Worm (Caenorhabditis elegans) whole organism, young adult: ENCODE measurements around the gene anmt-1.

Experiments used
- B0019.2 ChIP-seq: fragments of 200-800 bp; sonication (Bioruptor generic); conservative IDR thresholded peaks from 2 replicates; pipeline ENCODE4 v1.3.6; 2022; ENCODE audit warnings: missing genetic modification reagents, missing genetic modification characterization, missing compliant biosample characterization
- C06A6.2 ChIP-seq: fragments of 200-800 bp; sonication (Bioruptor generic); conservative IDR thresholded peaks from 2 replicates; pipeline ENCODE4 v1.3.6; 2022; ENCODE audit warnings: missing genetic modification characterization, missing compliant biosample characterization
- D2030.7 ChIP-seq: fragments of 200-800 bp; sonication (Bioruptor generic); IDR thresholded peaks from 2 replicates; pipeline ENCODE4 v1.3.6; 2022; ENCODE audit warnings: missing genetic modification reagents, missing genetic modification characterization, missing compliant biosample characterization
- F39B2.1 ChIP-seq: fragments of 200-800 bp; sonication (Bioruptor generic); IDR thresholded peaks from 2 replicates; pipeline ENCODE4 v1.3.6; 2022; ENCODE audit warnings: missing genetic modification reagents, missing genetic modification characterization, missing compliant biosample characterization
- F57A8.1 ChIP-seq: fragments of 200-800 bp; sonication (Bioruptor generic); optimal IDR thresholded peaks from 2 replicates; lab custom pipeline; 2018; ENCODE audit warnings: mild to moderate bottlenecking, missing genetic modification characterization, moderate library complexity, missing compliant biosample characterization
- K11D2.4 ChIP-seq: fragments of 200-800 bp; sonication (Bioruptor generic); IDR thresholded peaks from 2 replicates; pipeline ENCODE4 v1.3.6; 2022; ENCODE audit warnings: missing genetic modification reagents, missing genetic modification characterization, missing compliant biosample characterization
- T07F8.4 ChIP-seq: sonication (generic microtip); optimal IDR thresholded peaks from 2 replicates; lab custom pipeline; 2016; ENCODE audit warnings: mild to moderate bottlenecking, missing genetic modification characterization, moderate library complexity, missing compliant biosample characterization
- Y53F4B.3 ChIP-seq: fragments of 200-800 bp; sonication (Bioruptor generic); IDR thresholded peaks from 2 replicates; pipeline ENCODE4 v1.3.6; 2022; ENCODE audit warnings: missing genetic modification reagents, missing genetic modification characterization, missing compliant biosample characterization
- Y56A3A.18 ChIP-seq: fragments of 200-800 bp; sonication (Bioruptor generic); IDR thresholded peaks from 2 replicates; pipeline ENCODE4 v1.3.6; 2022; ENCODE audit warnings: missing genetic modification reagents, missing genetic modification characterization, missing compliant biosample characterization
- Y67H2A.10 ChIP-seq: fragments of 200-800 bp; sonication (Bioruptor generic); conservative IDR thresholded peaks from 2 replicates; pipeline ENCODE4 v1.3.6; 2022; ENCODE audit warnings: missing genetic modification reagents, missing genetic modification characterization, missing compliant biosample characterization
- ZK185.1 ChIP-seq: sonication (generic microtip); optimal IDR thresholded peaks from 2 replicates; lab custom pipeline; 2016; ENCODE audit warnings: mild to moderate bottlenecking, missing genetic modification characterization, missing compliant biosample characterization; ENCODE audit not compliant: poor library complexity, severe bottlenecking
- ama-1 ChIP-seq, 3 experiments: fragments of 150-350 bp in 1 of 3; sonication (generic microtip) in 2 of 3; optimal IDR thresholded peaks; 2 replicates each; lab custom pipeline; 2014 to 2018; ENCODE audit warnings: missing biosample characterization in 2 of 3, missing genetic modification characterization in 2 of 3, missing genetic modification reagents in 2 of 3
- aptf-2 ChIP-seq: fragments of 200-800 bp; sonication (Bioruptor generic); conservative IDR thresholded peaks from 2 replicates; pipeline ENCODE4 v1.3.6; 2022; ENCODE audit warnings: missing genetic modification reagents, missing genetic modification characterization, missing compliant biosample characterization
- athp-1 ChIP-seq: sonication (generic microtip); optimal IDR thresholded peaks from 2 replicates; lab custom pipeline; 2017; ENCODE audit warnings: mild to moderate bottlenecking, missing genetic modification characterization, missing compliant biosample characterization
- bed-2 ChIP-seq: fragments of 200-800 bp; sonication (Bioruptor generic); IDR thresholded peaks from 2 replicates; pipeline ENCODE4 v1.3.6; 2022; ENCODE audit warnings: missing genetic modification reagents, missing genetic modification characterization, missing compliant biosample characterization
- ceh-79 ChIP-seq: sonication (generic microtip); optimal IDR thresholded peaks from 2 replicates; lab custom pipeline; 2017; ENCODE audit warnings: mild to moderate bottlenecking, missing genetic modification characterization, missing compliant biosample characterization
- chd-7 ChIP-seq: sonication (generic microtip); optimal IDR thresholded peaks from 2 replicates; lab custom pipeline; 2016; ENCODE audit warnings: mild to moderate bottlenecking, missing genetic modification characterization, moderate library complexity, missing compliant biosample characterization
- dpl-1 ChIP-seq: fragments of 150-350 bp; optimal IDR thresholded peaks from 2 replicates; lab custom pipeline; 2014; ENCODE audit warnings: missing biosample characterization, missing genetic modification reagents, missing genetic modification characterization
- egrh-3 ChIP-seq: fragments of 200-800 bp; sonication (Bioruptor generic); IDR thresholded peaks from 2 replicates; pipeline ENCODE4 v1.3.6; 2022; ENCODE audit warnings: missing genetic modification reagents, missing genetic modification characterization, missing compliant biosample characterization
- fkh-3 ChIP-seq: sonication (generic microtip); optimal IDR thresholded peaks from 2 replicates; lab custom pipeline; 2016; ENCODE audit warnings: mild to moderate bottlenecking, missing genetic modification characterization, missing compliant biosample characterization
- hlh-26 ChIP-seq: fragments of 200-800 bp; sonication (Bioruptor generic); conservative IDR thresholded peaks from 2 replicates; pipeline ENCODE4 v1.3.6; 2022; ENCODE audit warnings: missing genetic modification reagents, missing genetic modification characterization, missing compliant biosample characterization
- hmg-1.2 ChIP-seq: fragments of 200-800 bp; sonication (Bioruptor generic); IDR thresholded peaks from 2 replicates; pipeline ENCODE4 v1.3.6; 2022; ENCODE audit warnings: missing genetic modification reagents, missing genetic modification characterization, missing compliant biosample characterization
- hmg-20 ChIP-seq: fragments of 200-800 bp; sonication (Bioruptor generic); IDR thresholded peaks from 2 replicates; pipeline ENCODE4 v1.3.6; 2022; ENCODE audit warnings: missing genetic modification reagents, missing genetic modification characterization, missing compliant biosample characterization
- hrde-1 ChIP-seq: sonication (generic microtip); optimal IDR thresholded peaks from 2 replicates; lab custom pipeline; 2016; ENCODE audit warnings: missing genetic modification characterization, mild to moderate bottlenecking, missing compliant biosample characterization, moderate library complexity, missing genotype, missing genetic modification reagents, borderline replicate concordance
- let-526 ChIP-seq: fragments of 200-800 bp; sonication (Bioruptor generic); IDR thresholded peaks from 2 replicates; pipeline ENCODE4 v1.3.6; 2022; ENCODE audit warnings: missing genetic modification reagents, missing genetic modification characterization, missing compliant biosample characterization
- let-607 ChIP-seq, 2 experiments: fragments of 200-800 bp in 1 of 2; sonication (Bioruptor generic) in 1 of 2; sonication (generic microtip) in 1 of 2; optimal IDR thresholded peaks; 2 replicates each; lab custom pipeline; 2016 to 2018; ENCODE audit warnings: mild to moderate bottlenecking in 2 of 2, missing compliant biosample characterization in 2 of 2, missing genetic modification characterization in 2 of 2, moderate library complexity in 2 of 2, missing genotype in 1 of 2
- lin-40 ChIP-seq: sonication (generic microtip); optimal IDR thresholded peaks from 2 replicates; lab custom pipeline; 2016; ENCODE audit warnings: missing genetic modification characterization, mild to moderate bottlenecking, missing compliant biosample characterization, missing genotype, missing genetic modification reagents
- lir-1 ChIP-seq: fragments of 200-800 bp; sonication (Bioruptor generic); conservative IDR thresholded peaks from 2 replicates; pipeline ENCODE4 v1.3.6; 2022; ENCODE audit warnings: missing genetic modification reagents, missing genetic modification characterization, missing compliant biosample characterization
- madf-6 ChIP-seq: fragments of 200-800 bp; sonication (Bioruptor generic); IDR thresholded peaks from 2 replicates; pipeline ENCODE4 v1.3.6; 2022; ENCODE audit warnings: missing genetic modification reagents, missing genetic modification characterization, missing compliant biosample characterization
- mcd-1 ChIP-seq: fragments of 200-800 bp; sonication (Bioruptor generic); IDR thresholded peaks from 2 replicates; pipeline ENCODE4 v1.3.6; 2022; ENCODE audit warnings: missing genetic modification reagents, missing genetic modification characterization, missing compliant biosample characterization
- mxl-1 ChIP-seq: sonication (generic microtip); optimal IDR thresholded peaks from 2 replicates; lab custom pipeline; 2016; ENCODE audit warnings: missing genetic modification characterization, missing compliant biosample characterization
- nfya-1 ChIP-seq: sonication (generic microtip); optimal IDR thresholded peaks from 2 replicates; lab custom pipeline; 2017; ENCODE audit warnings: antibody characterized with exemption, missing compliant biosample characterization, missing genetic modification characterization, borderline replicate concordance; ENCODE audit not compliant: insufficient read depth
- pha-4 ChIP-seq: fragments of 150-350 bp; sonication (generic microtip); optimal IDR thresholded peaks from 2 replicates; lab custom pipeline; 2014; ENCODE audit warnings: missing biosample characterization, missing genetic modification reagents, missing genetic modification characterization
- repo-1 ChIP-seq: sonication (generic microtip); optimal IDR thresholded peaks from 2 replicates; lab custom pipeline; 2017; ENCODE audit warnings: mild to moderate bottlenecking, missing genetic modification characterization, missing compliant biosample characterization
- sdz-38 ChIP-seq: sonication (generic microtip); optimal IDR thresholded peaks from 2 replicates; lab custom pipeline; 2016; ENCODE audit warnings: missing genotype, missing genetic modification characterization, missing compliant biosample characterization
- snpc-1.3 ChIP-seq: sonication (generic microtip); optimal IDR thresholded peaks from 2 replicates; lab custom pipeline; 2017; ENCODE audit warnings: missing genetic modification characterization, mild to moderate bottlenecking, missing compliant biosample characterization, antibody characterized with exemption, moderate library complexity, missing genotype, missing genetic modification reagents; ENCODE audit not compliant: insufficient read depth
- unc-62 ChIP-seq: fragments of 150-350 bp; optimal IDR thresholded peaks from 2 replicates; lab custom pipeline; 2014; ENCODE audit warnings: missing biosample characterization, missing genetic modification reagents, missing genetic modification characterization
- ztf-18 ChIP-seq: sonication (generic microtip); optimal IDR thresholded peaks from 2 replicates; lab custom pipeline; 2016; ENCODE audit warnings: missing genotype, mild to moderate bottlenecking, missing genetic modification characterization, missing compliant biosample characterization
- ztf-25 ChIP-seq: fragments of 200-800 bp; sonication (Bioruptor generic); IDR thresholded peaks from 2 replicates; pipeline ENCODE4 v1.3.6; 2022; ENCODE audit warnings: missing genetic modification reagents, missing genetic modification characterization, missing compliant biosample characterization
- ztf-3 ChIP-seq: fragments of 200-800 bp; sonication (Bioruptor generic); optimal IDR thresholded peaks from 2 replicates; lab custom pipeline; 2018; ENCODE audit warnings: mild to moderate bottlenecking, missing genetic modification characterization, missing compliant biosample characterization

Gene anmt-1

ce11 chrIII:8650235-8650817 lies 34.3 kb upstream of the anmt-1 start, which contains the start of gene flp-23 (continued):
- no peak for TF ChIP-seq athp-1 (tag; lab: Kevin White, UChicago)
- TF ChIP-seq Y53F4B.3 (GFP tag; lab: Robert Waterston, UW), result no peak
- peak; percentile 17 for TF ChIP-seq lin-40 (tag; lab: Kevin White, UChicago)
- peak; percentile 50; the same call in 1 of the 2 replicates for TF ChIP-seq D2030.7
- TF ChIP-seq ztf-25 (GFP tag; lab: Robert Waterston, UW), result no peak
- TF ChIP-seq snpc-1.3 (tag; lab: Kevin White, UChicago), result peak; percentile 13
- peak; percentile 24 for TF ChIP-seq mxl-1 (tag; lab: Kevin White, UChicago)
- no peak for TF ChIP-seq aptf-2 (GFP tag; lab: Robert Waterston, UW)
- TF ChIP-seq fkh-3 (tag; lab: Kevin White, UChicago), result no peak
- no peak for TF ChIP-seq bed-2 (GFP tag; lab: Robert Waterston, UW)
- TF ChIP-seq pha-4, result no peak
- TF ChIP-seq hrde-1 (tag; lab: Kevin White, UChicago), result no peak
- no peak for TF ChIP-seq hmg-20 (GFP tag; lab: Robert Waterston, UW)
- no peak for TF ChIP-seq F57A8.1 (GFP tag; lab: Kevin White, UChicago)
- TF ChIP-seq hlh-26 (GFP tag; lab: Robert Waterston, UW), result no peak
- 0 out of 2 replicates have a peak, but pooled peaks have one; percentile 9 for TF ChIP-seq egrh-3 (GFP tag; lab: Robert Waterston, UW)
- no peak for TF ChIP-seq ZK185.1 (tag; lab: Kevin White, UChicago)
- no peak for TF ChIP-seq unc-62 (GFP tag; lab: Kevin White, UChicago)
- no peak for TF ChIP-seq sdz-38 (tag; lab: Kevin White, UChicago)
- no peak for TF ChIP-seq K11D2.4
- no peak for TF ChIP-seq mcd-1 (GFP tag; lab: Robert Waterston, UW)
- TF ChIP-seq nfya-1 (tag; lab: Kevin White, UChicago), result no peak
- TF ChIP-seq ztf-18 (tag; lab: Kevin White, UChicago), result peak; percentile 52
- no peak for TF ChIP-seq ceh-79 (tag; lab: Kevin White, UChicago)
- no peak for TF ChIP-seq dpl-1 (GFP tag; lab: Kevin White, UChicago)
- TF ChIP-seq hmg-1.2 (GFP tag; lab: Robert Waterston, UW), result peak; percentile 50
- TF ChIP-seq let-526, result no peak
- no peak for TF ChIP-seq F39B2.1 (GFP tag; lab: Robert Waterston, UW)
- TF ChIP-seq chd-7 (tag; lab: Kevin White, UChicago), result no peak
- TF ChIP-seq T07F8.4 (tag; lab: Kevin White, UChicago), result no peak
- TF ChIP-seq madf-6 (GFP tag; lab: Robert Waterston, UW), result peak; percentile 17; the same call in 1 of the 2 replicates
- TF ChIP-seq B0019.2 (GFP tag; lab: Robert Waterston, UW), result no peak
- TF ChIP-seq lir-1 (GFP tag; lab: Robert Waterston, UW), result no peak

ce11 chrIII:8652112-8652694 lies 32.4 kb upstream of the anmt-1 start:
- peak; percentile 86 for TF ChIP-seq ama-1 (optimal IDR thresholded peaks at IDR 0.05; lab: Kevin White, UChicago)
- no peak for TF ChIP-seq ama-1 (GFP tag; optimal IDR thresholded peaks at IDR 0.05; lab: Kevin White, UChicago)
- TF ChIP-seq ZK185.1 (tag; lab: Kevin White, UChicago), result no peak
- no peak for TF ChIP-seq C06A6.2 (GFP tag; lab: Robert Waterston, UW)
- TF ChIP-seq fkh-3 (tag; lab: Kevin White, UChicago), result no peak
- no peak for TF ChIP-seq ztf-3 (GFP tag; lab: Kevin White, UChicago)
- no peak for TF ChIP-seq let-607 (tag; optimal IDR thresholded peaks at IDR 0.05; lab: Kevin White, UChicago)
- no peak for TF ChIP-seq Y67H2A.10 (GFP tag; lab: Robert Waterston, UW)
- 0 out of 2 replicates have a peak, but pooled peaks have one; percentile 24 for TF ChIP-seq Y56A3A.18 (GFP tag; lab: Robert Waterston, UW)
- no peak for TF ChIP-seq hrde-1 (tag; lab: Kevin White, UChicago)
- peak; percentile 64 for TF ChIP-seq repo-1
